Fruit fly (Drosophila melanogaster): ENCODE measurements around the gene pip.

Gene pip

dm6 chr3L:19258199-19258598 is 79.2 kb downstream of the pip start:
- TF ChIP-seq cic (GFP tag; optimal IDR thresholded peaks at IDR 0.05) (peak; percentile 6), cnc (optimal IDR thresholded peaks at IDR 0.05) (no peak)

- no peak for TF ChIP-seq kay (GFP tag; ENCODE audit: borderline replicate concordance)
- peak; percentile 41 for TF ChIP-seq CG14711 (tag; optimal IDR thresholded peaks at IDR 0.05)
- TF ChIP-seq CG5204 (GFP tag; optimal IDR thresholded peaks at IDR 0.05) = no peak
- TF ChIP-seq CG12768 (GFP tag; optimal IDR thresholded peaks at IDR 0.05) = peak; percentile 76
- TF ChIP-seq Mnt (GFP tag; optimal IDR thresholded peaks at IDR 0.05) = peak; percentile 97
- TF ChIP-seq pad (GFP tag; optimal IDR thresholded peaks at IDR 0.05) = peak; percentile 64
- peak; percentile 61 for TF ChIP-seq CG11617 (GFP tag; optimal IDR thresholded peaks at IDR 0.05)
- TF ChIP-seq Crg-1 (GFP tag; optimal IDR thresholded peaks at IDR 0.05) = peak; percentile 75
- peak; percentile 19 for TF ChIP-seq cic (GFP tag; optimal IDR thresholded peaks at IDR 0.05)
- TF ChIP-seq CG33017 (tag; optimal IDR thresholded peaks at IDR 0.05) = peak; percentile 54
- TF ChIP-seq cnc (optimal IDR thresholded peaks at IDR 0.05) = no peak
- TF ChIP-seq CG7101 (tag; optimal IDR thresholded peaks at IDR 0.05) = peak; percentile 74
- peak; percentile 73 for TF ChIP-seq toe (GFP tag; optimal IDR thresholded peaks at IDR 0.05)
- peak; percentile 34 for TF ChIP-seq bab1 (GFP tag; optimal IDR thresholded peaks at IDR 0.05)
- peak; percentile 64 for TF ChIP-seq Hr96 (GFP tag; optimal IDR thresholded peaks at IDR 0.05)
- peak; percentile 48 for TF ChIP-seq ovo (GFP tag; optimal IDR thresholded peaks at IDR 0.05)
- peak; percentile 23 for TF ChIP-seq tj (GFP tag; optimal IDR thresholded peaks at IDR 0.05)
- TF ChIP-seq CG1620 (GFP tag; optimal IDR thresholded peaks at IDR 0.05) = peak; percentile 78
- no peak for TF ChIP-seq Clk (GFP tag; optimal IDR thresholded peaks at IDR 0.05)
- peak; percentile 63 for TF ChIP-seq CG7045 (GFP tag; optimal IDR thresholded peaks at IDR 0.05)
Observed at dm6 chr3L:19254715-19255428, 82.5 kb downstream of the pip start, which contains the start of the genes mRpL21 and rept. mRpL21 (minus strand) TSS chr3L:19255061. rept (plus strand) TSS chr3L:19255340.

dm6 chr3L:19251643-19252042 is 85.8 kb downstream of the pip start:
- no peak for TF ChIP-seq tj (GFP tag; optimal IDR thresholded peaks at IDR 0.05)
- no peak for TF ChIP-seq pad (GFP tag; optimal IDR thresholded peaks at IDR 0.05)
- no peak for TF ChIP-seq CG12768 (GFP tag; optimal IDR thresholded peaks at IDR 0.05)
- TF ChIP-seq CG7101 (tag; optimal IDR thresholded peaks at IDR 0.05) = no peak
- TF ChIP-seq CG1620 (GFP tag; optimal IDR thresholded peaks at IDR 0.05) = no peak
- no peak for TF ChIP-seq Clk (GFP tag; optimal IDR thresholded peaks at IDR 0.05)
- no peak for TF ChIP-seq CG14711 (tag; optimal IDR thresholded peaks at IDR 0.05)
- no peak for TF ChIP-seq cnc (optimal IDR thresholded peaks at IDR 0.05)
- TF ChIP-seq CG33017 (tag; optimal IDR thresholded peaks at IDR 0.05) = no peak
- TF ChIP-seq CG5204 (GFP tag; optimal IDR thresholded peaks at IDR 0.05) = no peak
- TF ChIP-seq cic (GFP tag; optimal IDR thresholded peaks at IDR 0.05) = no peak
- no peak for TF ChIP-seq Hr96 (GFP tag; optimal IDR thresholded peaks at IDR 0.05)
- TF ChIP-seq CG11617 (GFP tag; optimal IDR thresholded peaks at IDR 0.05) = no peak
- TF ChIP-seq Mnt (GFP tag; optimal IDR thresholded peaks at IDR 0.05) = no peak
- no peak for TF ChIP-seq Crg-1 (GFP tag; optimal IDR thresholded peaks at IDR 0.05)
- no peak for TF ChIP-seq CG7045 (GFP tag; optimal IDR thresholded peaks at IDR 0.05)
- no peak for TF ChIP-seq bab1 (GFP tag; optimal IDR thresholded peaks at IDR 0.05)
- no peak for TF ChIP-seq toe (GFP tag; optimal IDR thresholded peaks at IDR 0.05)
